Fruit fly (Drosophila melanogaster) Kc167 (cell line): ENCODE results near the gene CG4483.

Source experiments
- Myc ChIP-seq: fragments of >200 bp; optimal IDR thresholded peaks from 2 replicates; lab custom pipeline; 2017; ENCODE audit warnings: missing external identifiers
- Sin3A ChIP-seq: fragments of >200 bp; optimal IDR thresholded peaks from 2 replicates; lab custom pipeline; 2018; ENCODE audit warnings: missing external identifiers
- h ChIP-seq: fragments of >200 bp; optimal IDR thresholded peaks from 3 replicates; lab custom pipeline; 2018; ENCODE audit warnings: missing external identifiers
- psq ChIP-seq: fragments of >200 bp; optimal IDR thresholded peaks from 2 replicates; lab custom pipeline; 2017; ENCODE audit warnings: missing external identifiers

DNA sequence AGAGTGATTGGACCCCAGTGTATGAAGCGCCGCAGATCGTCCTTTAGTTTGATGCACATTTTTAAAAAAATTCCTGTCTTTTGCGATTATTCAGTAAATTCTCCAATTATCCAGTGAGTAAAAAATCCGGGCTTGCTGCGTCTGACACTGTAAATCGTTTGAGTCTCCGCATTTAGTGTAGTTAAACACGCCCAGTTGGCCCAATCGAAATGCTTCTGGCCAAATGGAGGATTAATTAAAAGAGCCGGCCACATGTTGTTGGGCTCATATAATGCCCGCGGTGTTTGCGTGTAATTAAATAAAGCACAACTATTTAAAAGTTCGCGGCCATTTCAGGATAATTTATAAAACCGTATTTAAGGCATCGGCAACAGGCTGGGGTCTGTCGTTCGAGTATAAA lies at the start of gene CG4483:
- TF ChIP-seq Myc (lab: Kevin White, UChicago), result no peak
- TF ChIP-seq psq, result no peak
- no peak for TF ChIP-seq h (lab: Kevin White, UChicago)
- no peak for TF ChIP-seq Sin3A
